Worm (Caenorhabditis elegans): ENCODE measurements around the gene hpo-7.

The hpo-7 gene

DNA sequence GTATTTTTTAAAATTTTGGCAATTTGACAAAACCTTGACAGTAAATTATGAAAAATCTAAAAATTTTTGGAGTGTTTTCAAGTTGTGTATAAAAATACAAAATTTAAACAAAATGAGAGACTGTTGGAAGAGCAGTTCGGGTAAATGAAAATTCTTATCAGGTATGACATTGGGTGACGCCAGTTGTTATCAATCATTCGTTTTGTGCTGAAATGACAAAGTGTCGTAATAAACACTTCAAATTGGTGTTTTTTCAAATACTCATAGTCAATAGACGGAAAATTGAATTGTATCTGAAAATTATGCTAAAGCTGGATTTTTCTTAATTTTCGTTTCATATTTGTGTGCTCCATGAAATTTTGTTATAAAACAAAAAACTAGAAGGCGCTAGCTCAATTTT lies 12.7 kb downstream of the hpo-7 start:
- TF ChIP-seq ama-1 (optimal IDR thresholded peaks at IDR 0.05), result no peak
- TF ChIP-seq fkh-10 (GFP tag; optimal IDR thresholded peaks at IDR 0.05), result no peak
- TF ChIP-seq unc-86 (tag; optimal IDR thresholded peaks at IDR 0.05), result no peak
- no peak for TF ChIP-seq che-1 (tag; optimal IDR thresholded peaks at IDR 0.05)

- TF ChIP-seq ceh-34 (tag; optimal IDR thresholded peaks at IDR 0.05), result no peak
- no peak for TF ChIP-seq ceh-6 (GFP tag; optimal IDR thresholded peaks at IDR 0.05)
- no peak for TF ChIP-seq sdc-2 (tag; optimal IDR thresholded peaks at IDR 0.05)
- TF ChIP-seq dve-1 (tag; optimal IDR thresholded peaks at IDR 0.05), result no peak
- TF ChIP-seq ahr-1 (tag; optimal IDR thresholded peaks at IDR 0.05), result no peak
- no peak for TF ChIP-seq ceh-48 (tag; optimal IDR thresholded peaks at IDR 0.05)
- no peak for TF ChIP-seq F13H6.1 (tag; optimal IDR thresholded peaks at IDR 0.05)
- TF ChIP-seq pag-3 (tag; optimal IDR thresholded peaks at IDR 0.05; ENCODE audit: borderline replicate concordance), result no peak
Observed at ce11 chrII:2122091-2122490, 13.4 kb downstream of the hpo-7 start, which contains the start of gene math-37. Gene math-37 (minus strand): TSS chrII:2122191.

- TF ChIP-seq lim-6 (tag; optimal IDR thresholded peaks at IDR 0.05) (no peak), elt-4 (tag; optimal IDR thresholded peaks at IDR 0.05) (no peak)
Observed at ce11 chrII:2116794-2117193, 18.7 kb downstream of the hpo-7 start, which contains the start of gene srh-195. Gene srh-195 (minus strand): TSS chrII:2116894.

- TF ChIP-seq madf-2 (tag; optimal IDR thresholded peaks at IDR 0.05) (no peak), ets-4 (tag; optimal IDR thresholded peaks at IDR 0.05) (no peak), fax-1 (tag; optimal IDR thresholded peaks at IDR 0.05) (no peak), zip-5 (tag; optimal IDR thresholded peaks at IDR 0.05) (no peak), hlh-13 (GFP tag; optimal IDR thresholded peaks at IDR 0.05) (no peak), ztf-16 (tag; optimal IDR thresholded peaks at IDR 0.05) (no peak)
Observed at ce11 chrII:2114488-2114887, 21.0 kb downstream of the hpo-7 start.

- no peak for TF ChIP-seq hlh-15 (tag; optimal IDR thresholded peaks at IDR 0.05)
- no peak for TF ChIP-seq ceh-6 (GFP tag; optimal IDR thresholded peaks at IDR 0.05)
- no peak for TF ChIP-seq ceh-18 (tag; optimal IDR thresholded peaks at IDR 0.05)
- no peak for TF ChIP-seq pqm-1 (tag; optimal IDR thresholded peaks at IDR 0.05)
- TF ChIP-seq lin-11 (tag; optimal IDR thresholded peaks at IDR 0.05), result no peak
- TF ChIP-seq fax-1 (tag; optimal IDR thresholded peaks at IDR 0.05), result no peak
- TF ChIP-seq che-1 (tag; optimal IDR thresholded peaks at IDR 0.05), result no peak
- TF ChIP-seq unc-86 (tag; optimal IDR thresholded peaks at IDR 0.05), result no peak
- no peak for TF ChIP-seq nhr-232 (tag; optimal IDR thresholded peaks at IDR 0.05)
- no peak for TF ChIP-seq ceh-30 (tag; optimal IDR thresholded peaks at IDR 0.05)
- no peak for TF ChIP-seq ceh-9 (tag; optimal IDR thresholded peaks at IDR 0.05)
Observed at ce11 chrII:2112948-2113347, 22.6 kb downstream of the hpo-7 start, which contains the start of gene R52.6. Gene R52.6 (minus strand): TSS chrII:2113048.

DNA sequence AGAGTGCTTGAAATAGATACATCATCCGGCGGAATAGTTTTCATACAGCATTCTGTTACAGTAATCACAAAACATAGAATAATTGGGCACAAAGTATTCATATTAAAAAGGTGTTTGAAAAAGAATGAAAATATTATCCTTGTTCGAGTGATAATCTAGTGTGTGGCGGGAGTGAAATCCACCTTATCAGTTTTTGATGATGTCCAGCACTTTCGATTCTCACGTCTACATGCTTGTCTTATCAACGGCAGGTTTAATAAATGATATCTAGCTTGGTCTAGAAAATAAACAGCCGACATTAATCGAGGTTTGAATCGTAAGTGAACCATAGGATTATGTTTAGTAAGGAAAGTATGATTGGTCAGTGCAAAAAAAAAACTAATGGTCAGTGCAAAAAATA lies 25.6 kb downstream of the hpo-7 start, which contains the start of gene R52.5:
TSS of gene R52.5 (minus strand) at position 101 of the 400 bp plus-strand sequence.
- TF ChIP-seq pax-1 (tag; optimal IDR thresholded peaks at IDR 0.05), result no peak
- TF ChIP-seq madf-2 (tag; optimal IDR thresholded peaks at IDR 0.05), result no peak
- TF ChIP-seq ttx-3 (tag; optimal IDR thresholded peaks at IDR 0.05), result no peak
- TF ChIP-seq pag-3 (tag; optimal IDR thresholded peaks at IDR 0.05; ENCODE audit: borderline replicate concordance), result no peak
- TF ChIP-seq ceh-34 (tag; optimal IDR thresholded peaks at IDR 0.05), result no peak
- no peak for TF ChIP-seq K09A11.1 (tag; optimal IDR thresholded peaks at IDR 0.05; ENCODE audit: insufficient read depth)
- TF ChIP-seq ztf-16 (tag; optimal IDR thresholded peaks at IDR 0.05), result no peak
- TF ChIP-seq syd-9 (tag; optimal IDR thresholded peaks at IDR 0.05), result no peak
- no peak for TF ChIP-seq npax-4 (tag; optimal IDR thresholded peaks at IDR 0.05)
- TF ChIP-seq ceh-31 (tag; optimal IDR thresholded peaks at IDR 0.05), result no peak
- TF ChIP-seq ceh-48 (tag; optimal IDR thresholded peaks at IDR 0.05), result no peak
- no peak for TF ChIP-seq F13H6.1 (tag; optimal IDR thresholded peaks at IDR 0.05)

Measured in whole organism, late embryonic.